Worm (Caenorhabditis elegans) whole organism, L1 larva: Measurements from ENCODE around the gene far-2.

Experiments used
- C04F5.9 ChIP-seq: sonication (generic microtip); optimal IDR thresholded peaks from 2 replicates; lab custom pipeline; 2016; ENCODE audit warnings: missing genetic modification characterization, missing compliant biosample characterization
- C16A3.4 ChIP-seq: fragments of 150-350 bp; optimal IDR thresholded peaks from 2 replicates; lab custom pipeline; 2014; ENCODE audit warnings: missing biosample characterization, missing genetic modification characterization
- Y116A8C.19 ChIP-seq: sonication (generic microtip); optimal IDR thresholded peaks from 2 replicates; lab custom pipeline; 2016; ENCODE audit warnings: missing compliant biosample characterization, missing genetic modification characterization, borderline replicate concordance
- alr-1 ChIP-seq: fragments of 200-800 bp; sonication (Bioruptor generic); optimal IDR thresholded peaks from 2 replicates; lab custom pipeline; 2018; ENCODE audit warnings: borderline replicate concordance, mild to moderate bottlenecking, missing genetic modification characterization, missing compliant biosample characterization
- ama-1 ChIP-seq: fragments of 150-350 bp; optimal IDR thresholded peaks from 2 replicates; lab custom pipeline; 2014
- blmp-1 ChIP-seq: fragments of 150-350 bp; optimal IDR thresholded peaks from 2 replicates; lab custom pipeline; 2014; ENCODE audit warnings: missing biosample characterization, missing genetic modification characterization
- ceh-63 ChIP-seq: fragments of 200-800 bp; sonication (Bioruptor generic); optimal IDR thresholded peaks from 2 replicates; lab custom pipeline; 2018; ENCODE audit warnings: mild to moderate bottlenecking, missing genetic modification characterization, missing compliant biosample characterization
- ceh-8 ChIP-seq: fragments of 200-800 bp; sonication (Bioruptor generic); optimal IDR thresholded peaks from 2 replicates; lab custom pipeline; 2018; ENCODE audit warnings: mild to moderate bottlenecking, missing genetic modification characterization, moderate library complexity, missing compliant biosample characterization
- ceh-82 ChIP-seq, 3 experiments: fragments of 150-350 bp in 1 of 3; sonication (generic microtip) in 2 of 3; optimal IDR thresholded peaks; 2 replicates each; lab custom pipeline; 2014 to 2017; ENCODE audit warnings: missing biosample characterization in 3 of 3, missing genetic modification characterization in 3 of 3
- ceh-90 ChIP-seq: sonication (generic microtip); optimal IDR thresholded peaks from 2 replicates; lab custom pipeline; 2016; ENCODE audit warnings: missing genetic modification characterization, missing compliant biosample characterization
- ces-1 ChIP-seq: fragments of 150-350 bp; optimal IDR thresholded peaks from 2 replicates; lab custom pipeline; 2014; ENCODE audit warnings: missing biosample characterization, missing genetic modification reagents, missing genetic modification characterization
- dpl-1 ChIP-seq, 3 experiments: fragments of 150-350 bp in 2 of 3; sonication (generic microtip) in 1 of 3; optimal IDR thresholded peaks; 2 replicates each; lab custom pipeline; 2014 to 2017; ENCODE audit warnings: missing biosample characterization in 3 of 3, missing genetic modification characterization in 3 of 3, missing genetic modification reagents in 3 of 3
- dsc-1 ChIP-seq: sonication (generic microtip); optimal IDR thresholded peaks from 2 replicates; lab custom pipeline; 2016; ENCODE audit warnings: mild to moderate bottlenecking, missing genetic modification characterization, missing compliant biosample characterization
- efl-1 ChIP-seq, 4 experiments: fragments of 150-350 bp; optimal IDR thresholded peaks in 3 of 4; peaks in 1 of 4; 1 replicate in 1 of 4; 2 replicates in 3 of 4; lab custom pipeline; 2014; ENCODE audit warnings: missing biosample characterization in 2 of 4, missing genetic modification characterization in 2 of 4, missing genetic modification reagents in 2 of 4
- egl-27 ChIP-seq, 2 experiments: fragments of 150-350 bp in 1 of 2; sonication (generic microtip); optimal IDR thresholded peaks; 3 replicates each; lab custom pipeline; 2017 to 2018; ENCODE audit warnings: missing biosample characterization in 2 of 2, missing genetic modification characterization in 2 of 2, missing genetic modification reagents in 2 of 2
- elt-2 ChIP-seq: sonication (generic microtip); optimal IDR thresholded peaks from 2 replicates; lab custom pipeline; 2016; ENCODE audit warnings: missing genetic modification characterization, mild to moderate bottlenecking, inconsistent platforms, missing compliant biosample characterization, missing genetic modification reagents
- elt-3 ChIP-seq, 6 experiments: fragments of 150-350 bp in 1 of 6; sonication (generic microtip); optimal IDR thresholded peaks; 2 replicates each; lab custom pipeline; 2017 to 2018; ENCODE audit warnings: missing biosample characterization in 6 of 6, missing genetic modification characterization in 6 of 6, inconsistent platforms in 1 of 6
- fkh-10 ChIP-seq: sonication (generic microtip); optimal IDR thresholded peaks from 2 replicates; lab custom pipeline; 2017; ENCODE audit warnings: missing biosample characterization, missing genetic modification reagents, missing genetic modification characterization
- fkh-8 ChIP-seq: sonication (generic microtip); optimal IDR thresholded peaks from 2 replicates; lab custom pipeline; 2016; ENCODE audit warnings: mild to moderate bottlenecking, missing genetic modification characterization, missing compliant biosample characterization
- grh-1 ChIP-seq: fragments of 200-800 bp; sonication (Bioruptor generic); IDR thresholded peaks from 2 replicates; pipeline ENCODE4 v1.3.6; 2022; ENCODE audit warnings: missing genetic modification reagents, missing genetic modification characterization, missing compliant biosample characterization
- hlh-4 ChIP-seq: sonication (generic microtip); optimal IDR thresholded peaks from 2 replicates; lab custom pipeline; 2016; ENCODE audit warnings: mild to moderate bottlenecking, missing genetic modification characterization, missing compliant biosample characterization
- hpl-2 ChIP-seq: fragments of 150-350 bp; optimal IDR thresholded peaks from 2 replicates; lab custom pipeline; 2014; ENCODE audit warnings: missing biosample characterization, missing genetic modification reagents, missing genetic modification characterization
- jun-1 ChIP-seq: fragments of 150-350 bp; optimal IDR thresholded peaks from 2 replicates; lab custom pipeline; 2014; ENCODE audit warnings: missing biosample characterization, missing genetic modification reagents, missing genetic modification characterization
- lin-14 ChIP-seq: fragments of 200-800 bp; sonication (Bioruptor generic); optimal IDR thresholded peaks from 2 replicates; lab custom pipeline; 2018; ENCODE audit warnings: mild to moderate bottlenecking, missing genetic modification characterization, moderate library complexity, missing compliant biosample characterization
- lir-3 ChIP-seq: sonication (generic microtip); optimal IDR thresholded peaks from 2 replicates; lab custom pipeline; 2016; ENCODE audit warnings: mild to moderate bottlenecking, missing genetic modification characterization, moderate library complexity, missing compliant biosample characterization; ENCODE audit not compliant: poor library complexity
- mep-1 ChIP-seq: fragments of 150-350 bp; optimal IDR thresholded peaks from 2 replicates; lab custom pipeline; 2014; ENCODE audit warnings: missing biosample characterization, missing genetic modification characterization
- nhr-12 ChIP-seq: sonication (generic microtip); optimal IDR thresholded peaks from 2 replicates; lab custom pipeline; 2017; ENCODE audit warnings: missing biosample characterization, missing genetic modification characterization
- nhr-20 ChIP-seq: sonication (generic microtip); optimal IDR thresholded peaks from 2 replicates; lab custom pipeline; 2016; ENCODE audit warnings: mild to moderate bottlenecking, missing genetic modification characterization, missing compliant biosample characterization
- nhr-237 ChIP-seq: fragments of 150-350 bp; optimal IDR thresholded peaks from 2 replicates; lab custom pipeline; 2014; ENCODE audit warnings: missing biosample characterization, missing genetic modification characterization
- nhr-84 ChIP-seq: sonication (generic microtip); optimal IDR thresholded peaks from 2 replicates; lab custom pipeline; 2017; ENCODE audit warnings: missing biosample characterization, missing genetic modification characterization
- nhr-85 ChIP-seq: sonication (generic microtip); peaks from one replicate; lab custom pipeline; 2016; ENCODE audit warnings: missing genetic modification characterization, inconsistent platforms, missing compliant biosample characterization
- nhr-90 ChIP-seq: sonication (generic microtip); optimal IDR thresholded peaks from 2 replicates; lab custom pipeline; 2016; ENCODE audit warnings: mild to moderate bottlenecking, missing genetic modification characterization, missing compliant biosample characterization; ENCODE audit not compliant: poor library complexity
- sup-37 ChIP-seq: fragments of 200-800 bp; sonication (Bioruptor generic); optimal IDR thresholded peaks from 2 replicates; lab custom pipeline; 2018; ENCODE audit warnings: mild to moderate bottlenecking, missing genetic modification characterization, missing compliant biosample characterization
- swsn-7 ChIP-seq: sonication (generic microtip); optimal IDR thresholded peaks from 2 replicates; lab custom pipeline; 2016; ENCODE audit warnings: missing genetic modification characterization, missing compliant biosample characterization
- tbx-2 ChIP-seq: sonication (generic microtip); optimal IDR thresholded peaks from 2 replicates; lab custom pipeline; 2016; ENCODE audit warnings: missing genetic modification characterization, missing compliant biosample characterization
- tlp-1 ChIP-seq: fragments of 150-350 bp; optimal IDR thresholded peaks from 2 replicates; lab custom pipeline; 2014; ENCODE audit warnings: missing biosample characterization, missing genetic modification characterization
- unc-30 ChIP-seq: sonication (generic microtip); optimal IDR thresholded peaks from 2 replicates; lab custom pipeline; 2017; ENCODE audit warnings: missing biosample characterization, missing genetic modification characterization
- unc-98 ChIP-seq: fragments of 200-800 bp; sonication (Bioruptor generic); IDR thresholded peaks from 2 replicates; pipeline ENCODE4 v1.3.6; 2022; ENCODE audit warnings: missing genetic modification characterization, missing compliant biosample characterization
- xbp-1 ChIP-seq: sonication (generic microtip); optimal IDR thresholded peaks from 2 replicates; lab custom pipeline; 2016; ENCODE audit warnings: missing genetic modification characterization, missing compliant biosample characterization
- zip-4 ChIP-seq: fragments of 200-800 bp; sonication (Bioruptor generic); optimal IDR thresholded peaks from 2 replicates; lab custom pipeline; 2018; ENCODE audit warnings: mild to moderate bottlenecking, missing genetic modification characterization, moderate library complexity, missing compliant biosample characterization
- ztf-11 ChIP-seq, 2 experiments: sonication (generic microtip); optimal IDR thresholded peaks; 2 replicates each; lab custom pipeline; 2016 to 2017; ENCODE audit warnings: missing genetic modification characterization in 2 of 2, missing biosample characterization in 1 of 2, missing compliant biosample characterization in 1 of 2

Gene far-2

ce11 chrIII:9104060-9104459 lies 22.4 kb downstream of the far-2 start (continued):
- TF ChIP-seq elt-2 (tag; lab: Kevin White, UChicago) = no peak
- no peak for TF ChIP-seq Y116A8C.19 (tag; lab: Kevin White, UChicago)
- no peak for TF ChIP-seq tbx-2 (tag; lab: Kevin White, UChicago)
- no peak for TF ChIP-seq ama-1 (lab: Kevin White, UChicago)
- no peak for TF ChIP-seq mep-1 (tag; lab: Kevin White, UChicago)
- TF ChIP-seq sup-37 = no peak
- TF ChIP-seq nhr-20 (tag; lab: Kevin White, UChicago) = peak; percentile 48
- no peak for TF ChIP-seq nhr-12 (tag; lab: Kevin White, UChicago)
- peak; percentile 4 to 40 (median 30) for TF ChIP-seq dpl-1 (GFP tag; optimal IDR thresholded peaks at IDR 0.05; lab: Kevin White, UChicago)
- TF ChIP-seq ceh-8 (GFP tag; lab: Kevin White, UChicago) = no peak
- TF ChIP-seq nhr-84 (tag; lab: Kevin White, UChicago) = no peak
- TF ChIP-seq hlh-4 (tag; lab: Kevin White, UChicago) = no peak
- peak; percentile 66 for TF ChIP-seq nhr-90
- peak; percentile 17 for TF ChIP-seq zip-4 (GFP tag; lab: Kevin White, UChicago)
- TF ChIP-seq swsn-7 (tag; lab: Kevin White, UChicago) = no peak
- no peak for TF ChIP-seq ces-1 (GFP tag; lab: Kevin White, UChicago)
- peak; percentile 26 for TF ChIP-seq jun-1
- TF ChIP-seq ceh-90 = no peak
- peak; percentile 9 for TF ChIP-seq lin-14 (GFP tag; lab: Kevin White, UChicago)
- TF ChIP-seq ztf-11 (tag; optimal IDR thresholded peaks at IDR 0.05; lab: Kevin White, UChicago) = no peak
- TF ChIP-seq C04F5.9 (tag; lab: Kevin White, UChicago) = no peak
- TF ChIP-seq unc-98 (GFP tag; lab: Robert Waterston, UW) = no peak
- peak; percentile 43; the same call in 1 of the 2 replicates for TF ChIP-seq grh-1 (GFP tag; lab: Robert Waterston, UW)
- TF ChIP-seq ceh-82 (tag; optimal IDR thresholded peaks at IDR 0.05; lab: Kevin White, UChicago) = peak in 1 of 3 experiments; percentile 39
- TF ChIP-seq unc-30 (tag; lab: Kevin White, UChicago) = no peak
- TF ChIP-seq C16A3.4 (tag; lab: Kevin White, UChicago) = no peak
- TF ChIP-seq fkh-10 = no peak
- no peak for TF ChIP-seq lir-3 (tag; lab: Kevin White, UChicago)
- TF ChIP-seq efl-1 (optimal IDR thresholded peaks at IDR 0.05; lab: Kevin White, UChicago) = peak; percentile 31 to 50
- TF ChIP-seq efl-1 (GFP tag; optimal IDR thresholded peaks at IDR 0.05 in 1 of 2; lab: Kevin White, UChicago) = peak; percentile 12 to 94
- no peak for TF ChIP-seq hpl-2 (GFP tag; lab: Kevin White, UChicago)
- no peak for TF ChIP-seq elt-3 (tag; optimal IDR thresholded peaks at IDR 0.05; lab: Kevin White, UChicago)
- TF ChIP-seq ceh-63 (GFP tag; lab: Kevin White, UChicago) = no peak
- no peak for TF ChIP-seq egl-27 (tag; optimal IDR thresholded peaks at IDR 0.05; lab: Kevin White, UChicago)
- no peak for TF ChIP-seq nhr-237 (tag; lab: Kevin White, UChicago)
- TF ChIP-seq fkh-8 (tag; lab: Kevin White, UChicago) = no peak

DNA sequence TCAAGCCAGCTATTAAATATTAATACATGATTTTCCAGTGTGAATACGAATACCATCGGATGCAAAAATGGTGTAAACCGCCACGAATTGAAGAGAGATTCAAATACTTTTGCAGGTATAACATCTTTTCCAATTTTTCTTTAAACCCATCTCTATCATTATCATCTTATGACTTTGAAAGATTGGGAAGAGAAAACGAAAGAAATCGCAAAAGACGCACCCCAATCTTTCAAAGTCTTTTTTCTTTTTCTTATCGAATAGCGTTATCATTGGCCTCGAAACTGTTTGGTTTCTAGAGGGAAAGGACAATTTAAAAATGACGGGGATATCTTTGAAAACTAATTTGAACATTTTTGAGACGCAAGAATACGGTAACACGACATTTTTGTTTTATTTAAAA lies 24.0 kb downstream of the far-2 start:
- TF ChIP-seq dsc-1 (tag; lab: Kevin White, UChicago) = no peak
- peak; percentile 6 for TF ChIP-seq lin-14 (GFP tag; lab: Kevin White, UChicago)
- peak in 1 of 6 experiments; percentile 61 for TF ChIP-seq elt-3 (tag; optimal IDR thresholded peaks at IDR 0.05; lab: Kevin White, UChicago)
- peak; percentile 51 for TF ChIP-seq blmp-1
- peak; percentile 55 for TF ChIP-seq nhr-85 (tag; lab: Kevin White, UChicago)

DNA sequence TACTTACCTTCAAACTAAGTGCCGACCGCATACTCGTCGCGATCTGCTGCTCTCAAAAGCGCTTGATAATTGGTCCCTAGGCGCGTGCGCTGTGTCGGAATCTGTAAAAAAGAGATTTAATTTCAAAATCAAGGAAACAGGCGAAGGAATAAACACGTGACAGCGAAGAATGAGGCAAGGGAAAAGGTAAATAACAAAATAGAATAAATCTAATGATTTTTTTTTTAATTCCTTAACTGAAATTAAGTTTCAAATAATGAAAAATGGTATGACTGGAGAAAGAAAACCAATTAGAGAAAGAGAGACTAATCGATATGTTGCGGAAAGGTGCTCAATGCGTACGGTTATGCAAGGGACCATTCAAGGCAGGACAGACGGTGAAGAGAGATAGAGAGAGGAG lies 27.5 kb downstream of the far-2 start, which contains the start of gene cya-1:
Gene cya-1, minus strand, starts transcription at position 101 of the 400 bp plus-strand sequence.
- no peak for TF ChIP-seq Y116A8C.19 (tag; lab: Kevin White, UChicago)
- no peak for TF ChIP-seq nhr-85 (tag; lab: Kevin White, UChicago)
- no peak for TF ChIP-seq zip-4 (GFP tag; lab: Kevin White, UChicago)
- no peak for TF ChIP-seq sup-37
- TF ChIP-seq elt-2 (tag; lab: Kevin White, UChicago) = no peak
- no peak for TF ChIP-seq hpl-2 (GFP tag; lab: Kevin White, UChicago)
- no peak for TF ChIP-seq xbp-1 (tag; lab: Kevin White, UChicago)
- TF ChIP-seq nhr-90 = no peak
- TF ChIP-seq alr-1 (tag; lab: Kevin White, UChicago) = no peak
- no peak for TF ChIP-seq tlp-1 (tag; lab: Kevin White, UChicago)
- TF ChIP-seq, all 84 proteins: peak for 0
